Fruit fly (Drosophila melanogaster): ENCODE data around the gene CG15408.

DNA sequence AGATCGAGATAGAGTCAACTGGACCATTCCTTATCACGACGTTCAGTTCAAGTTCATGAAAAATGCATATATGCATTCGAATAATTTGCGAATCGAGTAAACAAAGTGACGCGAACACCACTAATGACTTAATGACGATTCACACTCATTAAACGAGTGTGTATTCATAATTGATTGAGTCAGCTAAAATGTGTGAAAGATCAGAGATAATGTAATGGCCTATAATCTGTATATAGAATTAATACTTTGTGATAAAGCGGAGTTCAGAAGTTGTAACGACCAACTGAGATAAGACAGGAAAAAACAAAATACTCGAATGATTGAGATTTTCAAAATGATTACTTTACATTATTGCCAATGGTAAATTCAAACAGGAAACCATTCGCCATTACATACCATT is 37.2 kb downstream of the CG15408 start:
- TF ChIP-seq cic (GFP tag; optimal IDR thresholded peaks at IDR 0.05) (no peak), CG5204 (GFP tag; optimal IDR thresholded peaks at IDR 0.05) (no peak), CG14711 (tag; optimal IDR thresholded peaks at IDR 0.05) (no peak)

Measured in whole organism, adult.